Fruit fly (Drosophila melanogaster) whole organism, wandering third instar larva: Measurements from ENCODE around the gene gkt.

ENCODE experiments used
- Abd-B ChIP-seq: fragments of >200 bp; optimal IDR thresholded peaks from 2 replicates; lab custom pipeline; 2017; ENCODE audit warnings: missing biosample characterization, missing genetic modification characterization
- CG32264 ChIP-seq: fragments of 200-800 bp; sonication (Bioruptor generic); optimal IDR thresholded peaks from 2 replicates; lab custom pipeline; 2016; ENCODE audit warnings: missing biosample characterization, missing genetic modification characterization
- CG9705 ChIP-seq: fragments of 200-800 bp; sonication (Bioruptor generic); optimal IDR thresholded peaks from 2 replicates; lab custom pipeline; 2018; ENCODE audit warnings: missing biosample characterization, mild to moderate bottlenecking, missing genetic modification characterization
- CrebA ChIP-seq: fragments of 200-800 bp; sonication (Bioruptor generic); optimal IDR thresholded peaks from 2 replicates; lab custom pipeline; 2016; ENCODE audit warnings: missing biosample characterization, mild to moderate bottlenecking, missing genetic modification characterization, borderline replicate concordance
- Dfd ChIP-seq: fragments of >200 bp; optimal IDR thresholded peaks from 2 replicates; lab custom pipeline; 2017; ENCODE audit warnings: missing biosample characterization, missing genetic modification characterization
- Dif ChIP-seq: fragments of 200-275, 200-300 bp; sonication (Bioruptor generic); optimal IDR thresholded peaks from 2 replicates; lab custom pipeline; 2018; ENCODE audit warnings: missing biosample characterization, missing genetic modification characterization; ENCODE audit not compliant: partially characterized antibody
- GATAd ChIP-seq: sonication (Bioruptor generic); optimal IDR thresholded peaks from 2 replicates; lab custom pipeline; 2016; ENCODE audit warnings: missing biosample characterization, missing genetic modification characterization
- HLH106 ChIP-seq: fragments of 200-800 bp; optimal IDR thresholded peaks from 3 replicates; lab custom pipeline; 2019; ENCODE audit warnings: missing biosample characterization, mild to moderate bottlenecking, missing genetic modification characterization, moderate library complexity
- Hnf4 ChIP-seq: fragments of 200-800 bp; sonication (Bioruptor generic); optimal IDR thresholded peaks from 2 replicates; lab custom pipeline; 2016; ENCODE audit warnings: missing biosample characterization, mild to moderate bottlenecking, missing genetic modification characterization
- Hr83 ChIP-seq: fragments of 200-300 bp; sonication (Bioruptor generic); optimal IDR thresholded peaks from 2 replicates; lab custom pipeline; 2016; ENCODE audit warnings: missing biosample characterization, mild to moderate bottlenecking, missing genetic modification characterization, moderate library complexity; ENCODE audit not compliant: poor library complexity, severe bottlenecking
- Jra ChIP-seq: sonication (Bioruptor generic); optimal IDR thresholded peaks from 2 replicates; lab custom pipeline; 2016; ENCODE audit warnings: missing biosample characterization, missing genetic modification characterization
- Mio ChIP-seq: sonication (Bioruptor generic); optimal IDR thresholded peaks from 2 replicates; lab custom pipeline; 2016; ENCODE audit warnings: missing biosample characterization, missing genetic modification characterization
- Myc ChIP-seq: fragments of >200 bp; optimal IDR thresholded peaks from 2 replicates; lab custom pipeline; 2017
- N ChIP-seq: fragments of >200 bp; optimal IDR thresholded peaks from 2 replicates; lab custom pipeline; 2018; ENCODE audit warnings: missing biosample characterization, missing external identifiers, missing genetic modification characterization
- OdsH ChIP-seq: fragments of 200-800 bp; sonication (Bioruptor generic); optimal IDR thresholded peaks from 2 replicates; lab custom pipeline; 2016; ENCODE audit warnings: missing biosample characterization, mild to moderate bottlenecking, missing genetic modification characterization
- Rel ChIP-seq, 2 experiments: fragments of 200-800 bp; sonication (Bioruptor generic) in 1 of 2; optimal IDR thresholded peaks; 2 replicates in 1 of 2; 3 replicates in 1 of 2; lab custom pipeline; 2016 to 2019; ENCODE audit warnings: mild to moderate bottlenecking in 2 of 2, missing biosample characterization in 2 of 2, missing genetic modification characterization in 2 of 2, moderate library complexity in 1 of 2
- Vsx2 ChIP-seq: fragments of 200-300, 225-300 bp; sonication (Bioruptor generic); optimal IDR thresholded peaks from 2 replicates; lab custom pipeline; 2018; ENCODE audit warnings: missing biosample characterization, missing genetic modification characterization; ENCODE audit not compliant: partially characterized antibody
- br ChIP-seq: fragments of 200-800 bp; sonication (Bioruptor generic); optimal IDR thresholded peaks from 2 replicates; lab custom pipeline; 2016; ENCODE audit warnings: missing biosample characterization, missing genetic modification characterization
- brk ChIP-seq: fragments of 200-800 bp; sonication (Bioruptor generic); optimal IDR thresholded peaks from 2 replicates; lab custom pipeline; 2016; ENCODE audit warnings: missing biosample characterization, mild to moderate bottlenecking, missing genetic modification characterization
- dl ChIP-seq, 2 experiments: fragments of 175-275, 200-275 bp in 1 of 2; fragments of 200-275 bp in 1 of 2; sonication (Bioruptor generic); optimal IDR thresholded peaks; lab custom pipeline; 2018; ENCODE audit warnings: mild to moderate bottlenecking in 2 of 2, missing biosample characterization in 2 of 2, missing genetic modification characterization in 2 of 2, moderate library complexity in 2 of 2; ENCODE audit not compliant: partially characterized antibody in 2 of 2, insufficient read depth in 1 of 2
- dmrt93B ChIP-seq: fragments of 200-800 bp; sonication (Bioruptor generic); optimal IDR thresholded peaks from 2 replicates; lab custom pipeline; 2018; ENCODE audit warnings: missing biosample characterization, mild to moderate bottlenecking, missing genetic modification characterization
- dsf ChIP-seq: sonication (Bioruptor generic); optimal IDR thresholded peaks from 2 replicates; lab custom pipeline; 2016; ENCODE audit warnings: missing biosample characterization, missing genetic modification characterization, borderline replicate concordance
- ey ChIP-seq: fragments of 200-800 bp; sonication (Bioruptor generic); optimal IDR thresholded peaks from 2 replicates; lab custom pipeline; 2016; ENCODE audit warnings: missing biosample characterization, missing genetic modification characterization
- foxo ChIP-seq, 2 experiments: fragments of 200-800 bp; sonication (Bioruptor generic); optimal IDR thresholded peaks; 2 replicates in 1 of 2; 3 replicates in 1 of 2; lab custom pipeline; 2016 to 2017; ENCODE audit warnings: missing biosample characterization in 2 of 2, missing genetic modification characterization in 2 of 2
- fru ChIP-seq: fragments of 200-800 bp; sonication (Bioruptor generic); optimal IDR thresholded peaks from 3 replicates; lab custom pipeline; 2016; ENCODE audit warnings: missing biosample characterization, mild to moderate bottlenecking, missing genetic modification characterization
- jim ChIP-seq: fragments of 175-275, 200-325 bp; sonication (Bioruptor generic); optimal IDR thresholded peaks from 2 replicates; lab custom pipeline; 2016; ENCODE audit warnings: missing biosample characterization, mild to moderate bottlenecking, missing genetic modification characterization
- lola ChIP-seq: fragments of >200 bp; optimal IDR thresholded peaks from 2 replicates; lab custom pipeline; 2017; ENCODE audit warnings: missing biosample characterization, missing genetic modification characterization
- pan ChIP-seq: fragments of >200 bp; optimal IDR thresholded peaks from 2 replicates; lab custom pipeline; 2017
- psq ChIP-seq: fragments of 200-800 bp; sonication (Bioruptor generic); optimal IDR thresholded peaks from 3 replicates; lab custom pipeline; 2017; ENCODE audit warnings: missing biosample characterization, mild to moderate bottlenecking, missing genetic modification characterization, moderate library complexity
- sage ChIP-seq: fragments of 200-800 bp; sonication (Bioruptor generic); optimal IDR thresholded peaks from 2 replicates; lab custom pipeline; 2016; ENCODE audit warnings: missing biosample characterization, mild to moderate bottlenecking, missing genetic modification characterization
- tai ChIP-seq: sonication (Bioruptor generic); optimal IDR thresholded peaks from 2 replicates; lab custom pipeline; 2016; ENCODE audit warnings: missing biosample characterization, missing genetic modification characterization
- usp ChIP-seq: fragments of >200 bp; optimal IDR thresholded peaks from 2 replicates; lab custom pipeline; 2017; ENCODE audit warnings: missing biosample characterization, missing genetic modification characterization
- woc ChIP-seq: sonication (Bioruptor generic); optimal IDR thresholded peaks from 2 replicates; lab custom pipeline; 2016; ENCODE audit warnings: missing biosample characterization, mild to moderate bottlenecking, missing genetic modification characterization

gkt gene

DNA sequence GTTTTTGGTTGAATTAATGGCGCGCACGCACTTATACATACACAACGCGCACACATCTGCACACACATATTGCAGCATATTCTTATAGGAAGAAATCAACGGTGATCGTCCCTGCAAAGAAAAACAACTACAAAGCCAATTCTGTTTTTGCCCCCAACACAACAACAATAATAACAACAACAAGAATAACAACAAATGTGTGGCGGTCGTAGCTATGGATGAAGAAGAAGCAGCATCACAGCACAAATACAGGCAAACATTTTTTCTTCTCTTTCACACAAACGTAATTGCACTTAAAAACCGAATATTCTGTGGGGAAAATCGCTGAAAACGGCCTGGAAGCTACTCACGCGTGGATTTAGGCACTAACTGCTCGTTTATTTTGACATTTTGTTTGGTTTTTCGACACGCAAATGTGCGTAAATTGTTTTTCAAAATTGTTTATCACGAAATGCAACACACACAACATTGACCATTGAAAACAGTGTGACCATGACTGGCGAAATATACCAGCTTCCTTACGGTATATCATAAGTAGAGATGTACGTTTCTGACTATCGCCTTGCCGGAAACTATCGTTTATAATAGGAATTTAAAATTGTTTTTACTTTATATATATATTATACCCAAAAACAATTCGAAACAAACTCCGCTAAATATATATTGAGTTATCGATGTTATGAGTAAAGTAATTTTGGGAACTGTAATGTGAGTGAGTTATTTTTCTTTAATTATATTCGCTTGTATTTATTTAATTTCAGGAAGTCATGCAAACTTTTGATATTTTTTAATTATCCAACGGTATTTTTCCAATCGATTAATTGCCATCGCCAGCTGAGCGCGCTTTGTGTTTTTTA is at the start of gene gkt, which contains the start of gene Mad:
Gene gkt, plus strand, starts transcription at position 807 of the 857 bp plus-strand sequence.
Gene Mad, minus strand, starts transcription at position 500 of the 857 bp plus-strand sequence.
- TF ChIP-seq psq (no peak), dl (GFP tag; optimal IDR thresholded peaks at IDR 0.05; lab: Kevin White, UChicago; ENCODE audit: insufficient read depth in 1 of 2, partially characterized antibody in 2 of 2) (no peak), Hnf4 (GFP tag; lab: Kevin White, UChicago) (no peak), CG9705 (GFP tag; lab: Kevin White, UChicago) (no peak), br (no peak), HLH106 (tag; lab: Kevin White, UChicago) (peak; percentile 16), Abd-B (no peak), dsf (GFP tag; lab: Kevin White, UChicago) (no peak), foxo (GFP tag; optimal IDR thresholded peaks at IDR 0.05; lab: Kevin White, UChicago) (peak in 1 of 2 experiments; percentile 21), CG32264 (no peak), N (GFP tag; lab: Kevin White, UChicago) (peak; percentile 17), sage (GFP tag; lab: Kevin White, UChicago) (no peak), Rel (GFP tag; optimal IDR thresholded peaks at IDR 0.05; lab: Kevin White, UChicago) (no peak), Rel (tag; optimal IDR thresholded peaks at IDR 0.05; lab: Kevin White, UChicago) (no peak), tai (no peak)
- TF ChIP-seq, all 38 proteins: peak for 3

dm6 chr2L:3114132-3114531 is 45.6 kb upstream of the gkt start:
- TF ChIP-seq CG32264 (no peak), OdsH (no peak), dmrt93B (GFP tag; lab: Kevin White, UChicago) (no peak), psq (no peak), brk (GFP tag; lab: Kevin White, UChicago) (no peak), Hr83 (GFP tag; lab: Kevin White, UChicago) (no peak), jim (GFP tag; lab: Kevin White, UChicago) (no peak), CrebA (GFP tag; lab: Kevin White, UChicago) (no peak), foxo (GFP tag; optimal IDR thresholded peaks at IDR 0.05; lab: Kevin White, UChicago) (no peak), lola (GFP tag; lab: Kevin White, UChicago) (no peak), Rel (GFP tag; optimal IDR thresholded peaks at IDR 0.05; lab: Kevin White, UChicago) (no peak), Rel (tag; optimal IDR thresholded peaks at IDR 0.05; lab: Kevin White, UChicago) (no peak), Dif (GFP tag; lab: Kevin White, UChicago) (no peak), usp (GFP tag; lab: Kevin White, UChicago) (no peak)
- TF ChIP-seq, all 38 proteins: peak for 0

dm6 chr2L:3114887-3115286 is 44.9 kb upstream of the gkt start:
- TF ChIP-seq Myc (lab: Kevin White, UChicago) = no peak
- no peak for TF ChIP-seq lola (GFP tag; lab: Kevin White, UChicago)
- TF ChIP-seq ey (GFP tag; lab: Kevin White, UChicago) = no peak
- TF ChIP-seq dsf (GFP tag; lab: Kevin White, UChicago) = no peak
- no peak for TF ChIP-seq GATAd
- TF ChIP-seq Rel (GFP tag; optimal IDR thresholded peaks at IDR 0.05; lab: Kevin White, UChicago) = no peak
- TF ChIP-seq Rel (tag; optimal IDR thresholded peaks at IDR 0.05; lab: Kevin White, UChicago) = no peak
- no peak for TF ChIP-seq pan (lab: Kevin White, UChicago)
- TF ChIP-seq Mio = no peak
- TF ChIP-seq Vsx2 (GFP tag; lab: Kevin White, UChicago) = no peak
- TF ChIP-seq Jra = no peak
- TF ChIP-seq sage (GFP tag; lab: Kevin White, UChicago) = no peak
- TF ChIP-seq, all 38 proteins: peak for 0

DNA sequence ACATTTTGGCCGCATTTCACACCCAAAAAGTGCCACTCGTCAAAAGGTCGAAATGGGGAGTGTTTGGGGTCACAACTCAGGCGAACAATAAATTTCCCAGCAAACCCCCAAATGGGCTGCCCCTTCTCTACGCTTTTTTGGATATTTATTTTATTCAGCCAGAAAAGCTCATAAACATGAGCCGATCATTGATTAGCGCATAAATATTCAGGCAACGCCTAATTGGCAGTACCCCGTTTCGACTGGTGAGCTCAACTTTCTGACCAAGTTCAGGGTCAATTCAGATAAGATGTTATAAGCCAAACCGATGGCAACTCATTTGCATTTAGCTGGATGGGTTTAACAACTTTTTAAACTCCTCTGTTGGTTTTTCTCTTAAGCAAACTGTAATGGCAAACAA is 40.1 kb upstream of the gkt start:
- no peak for TF ChIP-seq lola (GFP tag; lab: Kevin White, UChicago)
- TF ChIP-seq HLH106 (tag; lab: Kevin White, UChicago) = no peak
- no peak for TF ChIP-seq Mio
- no peak for TF ChIP-seq Dfd (GFP tag; lab: Kevin White, UChicago)
- TF ChIP-seq ey (GFP tag; lab: Kevin White, UChicago) = no peak
- no peak for TF ChIP-seq dsf (GFP tag; lab: Kevin White, UChicago)
- no peak for TF ChIP-seq woc (GFP tag; lab: Kevin White, UChicago)
- no peak for TF ChIP-seq jim (GFP tag; lab: Kevin White, UChicago)
- TF ChIP-seq Myc (lab: Kevin White, UChicago) = no peak
- TF ChIP-seq CG32264 = no peak
- no peak for TF ChIP-seq dl (GFP tag; optimal IDR thresholded peaks at IDR 0.05; lab: Kevin White, UChicago; ENCODE audit: insufficient read depth in 1 of 2, partially characterized antibody in 2 of 2)
- TF ChIP-seq Hr83 (GFP tag; lab: Kevin White, UChicago) = no peak
- no peak for TF ChIP-seq usp (GFP tag; lab: Kevin White, UChicago)
- TF ChIP-seq Vsx2 (GFP tag; lab: Kevin White, UChicago) = no peak
- TF ChIP-seq fru = no peak
- no peak for TF ChIP-seq OdsH
- no peak for TF ChIP-seq foxo (GFP tag; optimal IDR thresholded peaks at IDR 0.05; lab: Kevin White, UChicago)
- TF ChIP-seq Abd-B = no peak
